Fruit fly (Drosophila melanogaster) S2 (cell line): Measurements from ENCODE around the gene CG42832.

ENCODE experiments used
- CG8478 ChIP-seq: fragments of >200 bp; optimal IDR thresholded peaks from 2 replicates; lab custom pipeline; 2018
- CTCF ChIP-seq, 2 experiments: fragments of >200 bp; optimal IDR thresholded peaks; 2 replicates each; lab custom pipeline; 2018

- TF ChIP-seq CTCF (optimal IDR thresholded peaks at IDR 0.05; lab: Kevin White, UChicago): no peak
- TF ChIP-seq CG8478 (lab: Kevin White, UChicago): no peak
These were observed 27.8 kb upstream of the CG42832 start, which contains the start of gene CG33269 for dm6 chr3L:11582097-11582496.
